Fruit fly (Drosophila melanogaster) whole organism, embryonic: ENCODE results near the gene ry.
A peak's percentile ranks its signal among the peaks of the same experiment; 100 is the strongest.

Experiments used
- ATbp ChIP-seq: fragments of 200-800 bp; sonication (Bioruptor generic); optimal IDR thresholded peaks from 2 replicates; lab custom pipeline; 2017; ENCODE audit warnings: missing biosample characterization, mild to moderate bottlenecking, missing genetic modification characterization, missing genetic modification reagents
- Adf1 ChIP-seq: fragments of 200-800 bp; sonication (Bioruptor generic); IDR thresholded peaks from 2 replicates; pipeline ENCODE4 v1.3.6; 2022; ENCODE audit warnings: missing biosample characterization, missing genetic modification characterization
- Bgb ChIP-seq: fragments of 200-800 bp; sonication (Bioruptor generic); IDR thresholded peaks from 2 replicates; pipeline ENCODE4 v1.3.6; 2022; ENCODE audit warnings: missing biosample characterization, missing genetic modification characterization; ENCODE audit not compliant: partially characterized antibody
- CG10267 ChIP-seq: fragments of 200-800 bp; sonication (Bioruptor generic); optimal IDR thresholded peaks from 2 replicates; lab custom pipeline; 2018; ENCODE audit warnings: missing biosample characterization, mild to moderate bottlenecking, missing genetic modification characterization, moderate library complexity
- CG12236 ChIP-seq: fragments of 200-800 bp; sonication (Bioruptor generic); optimal IDR thresholded peaks from 2 replicates; lab custom pipeline; 2016; ENCODE audit warnings: missing biosample characterization, missing genetic modification characterization
- CG14050 ChIP-seq: fragments of 200-800 bp; sonication (Bioruptor generic); IDR thresholded peaks from 3 replicates; pipeline ENCODE4 v1.3.6; 2022; ENCODE audit warnings: missing biosample characterization, missing genetic modification characterization
- CG15601 ChIP-seq: fragments of 200-800 bp; sonication (Bioruptor generic); optimal IDR thresholded peaks from 3 replicates; lab custom pipeline; 2019; ENCODE audit warnings: missing biosample characterization, mild to moderate bottlenecking, missing genetic modification characterization, moderate library complexity
- CG1602 ChIP-seq: fragments of 200-800 bp; sonication (Bioruptor generic); optimal IDR thresholded peaks from 3 replicates; lab custom pipeline; 2016; ENCODE audit warnings: missing biosample characterization, missing genetic modification characterization
- CG16813 ChIP-seq: fragments of 200-800 bp; sonication (Bioruptor generic); IDR thresholded peaks from 3 replicates; pipeline ENCODE4 v1.3.6; 2022; ENCODE audit warnings: missing biosample characterization, missing genetic modification characterization; ENCODE audit not compliant: partially characterized antibody
- CG30403 ChIP-seq: fragments of 200-800 bp; sonication (Bioruptor generic); optimal IDR thresholded peaks from 3 replicates; lab custom pipeline; 2016; ENCODE audit warnings: missing biosample characterization, missing genetic modification characterization
- CG3838 ChIP-seq: fragments of 200-800 bp; sonication (Bioruptor generic); optimal IDR thresholded peaks from 3 replicates; lab custom pipeline; 2016; ENCODE audit warnings: missing biosample characterization, missing genetic modification characterization
- CG4360 ChIP-seq: fragments of 200-800 bp; sonication (Bioruptor generic); IDR thresholded peaks from 2 replicates; pipeline ENCODE4 v1.3.6; 2022; ENCODE audit warnings: missing biosample characterization, missing genetic modification characterization
- CG6765 ChIP-seq: fragments of 200-800 bp; sonication (Bioruptor generic); optimal IDR thresholded peaks from 3 replicates; lab custom pipeline; 2017; ENCODE audit warnings: missing biosample characterization, mild to moderate bottlenecking, missing genetic modification characterization
- CG8359 ChIP-seq: fragments of 200-800 bp; sonication (Bioruptor generic); optimal IDR thresholded peaks from 2 replicates; lab custom pipeline; 2017; ENCODE audit warnings: missing biosample characterization, mild to moderate bottlenecking, missing genetic modification characterization, borderline replicate concordance
- CG9817 ChIP-seq: fragments of 200-800 bp; sonication (Bioruptor generic); optimal IDR thresholded peaks from 2 replicates; lab custom pipeline; 2018; ENCODE audit warnings: missing biosample characterization, mild to moderate bottlenecking, missing genetic modification characterization, moderate library complexity
- Doc2 ChIP-seq: fragments of 200-800 bp; sonication (Bioruptor generic); IDR thresholded peaks from 2 replicates; pipeline ENCODE4 v1.3.6; 2022; ENCODE audit warnings: missing biosample characterization, missing genetic modification characterization
- Dp ChIP-seq: fragments of 200-800 bp; sonication (Bioruptor generic); optimal IDR thresholded peaks from 2 replicates; lab custom pipeline; 2018; ENCODE audit warnings: missing biosample characterization, mild to moderate bottlenecking, missing genetic modification characterization, moderate library complexity
- GATAe ChIP-seq: fragments of 200-800 bp; sonication (Bioruptor generic); conservative IDR thresholded peaks from 2 replicates; pipeline ENCODE4 v1.3.6; 2022; ENCODE audit warnings: missing biosample characterization, missing genetic modification characterization
- Hey ChIP-seq: fragments of 200-800 bp; sonication (Bioruptor generic); optimal IDR thresholded peaks from 3 replicates; lab custom pipeline; 2018; ENCODE audit warnings: missing biosample characterization, mild to moderate bottlenecking, missing genetic modification characterization
- Meics ChIP-seq: fragments of 200-800 bp; sonication (Bioruptor generic); optimal IDR thresholded peaks from 2 replicates; lab custom pipeline; 2017; ENCODE audit warnings: missing biosample characterization, mild to moderate bottlenecking, missing genetic modification characterization
- Nf-YC ChIP-seq: fragments of 200-800 bp; optimal IDR thresholded peaks from 3 replicates; lab custom pipeline; 2019; ENCODE audit warnings: missing biosample characterization, mild to moderate bottlenecking, missing genetic modification characterization, moderate library complexity
- Opbp ChIP-seq: fragments of 200-800 bp; sonication (Bioruptor generic); IDR thresholded peaks from 3 replicates; pipeline ENCODE4 v1.3.6; 2022; ENCODE audit warnings: missing biosample characterization, missing genetic modification characterization; ENCODE audit not compliant: partially characterized antibody
- Vsx1 ChIP-seq: fragments of 200-800 bp; sonication (Bioruptor generic); optimal IDR thresholded peaks from 2 replicates; lab custom pipeline; 2017; ENCODE audit warnings: missing biosample characterization, mild to moderate bottlenecking, missing genetic modification characterization, missing genetic modification reagents
- ab ChIP-seq: fragments of 200-800 bp; sonication (Bioruptor generic); optimal IDR thresholded peaks from 2 replicates; lab custom pipeline; 2016; ENCODE audit warnings: missing biosample characterization, missing genetic modification characterization
- bigmax ChIP-seq: fragments of 200-800 bp; sonication (Bioruptor generic); optimal IDR thresholded peaks from 2 replicates; lab custom pipeline; 2018; ENCODE audit warnings: missing biosample characterization, mild to moderate bottlenecking, missing genetic modification characterization
- cas ChIP-seq: fragments of 200-800 bp; sonication (Bioruptor generic); IDR thresholded peaks from 2 replicates; pipeline ENCODE4 v1.3.6; 2022; ENCODE audit warnings: missing biosample characterization, missing genetic modification characterization
- da ChIP-seq: fragments of 200-800 bp; sonication (Bioruptor generic); optimal IDR thresholded peaks from 2 replicates; lab custom pipeline; 2016; ENCODE audit warnings: missing biosample characterization, missing genetic modification characterization
- danr ChIP-seq: fragments of 200-800 bp; sonication (Bioruptor generic); IDR thresholded peaks from 2 replicates; pipeline ENCODE4 v1.3.6; 2022; ENCODE audit warnings: missing biosample characterization, missing genetic modification characterization
- dpn ChIP-seq, 2 experiments: fragments of 200-800 bp; sonication (Bioruptor generic); optimal IDR thresholded peaks; 3 replicates each; lab custom pipeline; 2016; ENCODE audit warnings: missing biosample characterization in 2 of 2, missing genetic modification characterization in 2 of 2
- emc ChIP-seq: fragments of 200-800 bp; sonication (Bioruptor generic); optimal IDR thresholded peaks from 2 replicates; lab custom pipeline; 2016; ENCODE audit warnings: missing biosample characterization, missing genetic modification characterization
- grau ChIP-seq: fragments of 200-800 bp; optimal IDR thresholded peaks from 3 replicates; lab custom pipeline; 2019; ENCODE audit warnings: missing biosample characterization, mild to moderate bottlenecking, missing genetic modification characterization, moderate library complexity
- grn ChIP-seq: fragments of 200-800 bp; sonication (Bioruptor generic); optimal IDR thresholded peaks from 3 replicates; lab custom pipeline; 2017; ENCODE audit warnings: missing biosample characterization, missing genetic modification characterization
- ham ChIP-seq: fragments of 200-800 bp; sonication (Bioruptor generic); IDR thresholded peaks from 2 replicates; pipeline ENCODE4 v1.3.6; 2022; ENCODE audit warnings: missing biosample characterization, missing genetic modification characterization
- her ChIP-seq: fragments of 200-800 bp; sonication (Bioruptor generic); optimal IDR thresholded peaks from 2 replicates; lab custom pipeline; 2016; ENCODE audit warnings: missing biosample characterization, missing genetic modification characterization
- ken ChIP-seq: fragments of 200-800 bp; sonication (Bioruptor generic); IDR thresholded peaks from 3 replicates; pipeline ENCODE4 v1.3.6; 2022; ENCODE audit warnings: missing biosample characterization, missing genetic modification characterization
- klu ChIP-seq: fragments of 200-800 bp; sonication (Bioruptor generic); IDR thresholded peaks from 2 replicates; pipeline ENCODE4 v1.3.6; 2022; ENCODE audit warnings: missing biosample characterization, missing genetic modification characterization
- lola ChIP-seq, 3 experiments: fragments of >200 bp in 2 of 3; fragments of 200-800 bp in 1 of 3; sonication (Bioruptor generic) in 1 of 3; optimal IDR thresholded peaks; 2 replicates each; lab custom pipeline; 2017 to 2019; ENCODE audit warnings: missing biosample characterization in 3 of 3, missing genetic modification characterization in 3 of 3, mild to moderate bottlenecking in 1 of 3, moderate library complexity in 1 of 3
- luna ChIP-seq: fragments of 200-800 bp; sonication (Bioruptor generic); optimal IDR thresholded peaks from 2 replicates; lab custom pipeline; 2016; ENCODE audit warnings: missing biosample characterization, missing genetic modification characterization
- mam ChIP-seq: fragments of 200-800 bp; sonication (Bioruptor generic); optimal IDR thresholded peaks from 3 replicates; lab custom pipeline; 2016; ENCODE audit warnings: missing biosample characterization, missing genetic modification characterization
- otp ChIP-seq: fragments of 200-800 bp; sonication (Bioruptor generic); IDR thresholded peaks from 3 replicates; pipeline ENCODE4, ENCODE4 v1.3.6; 2022; ENCODE audit warnings: missing biosample characterization, missing genetic modification characterization
- psq ChIP-seq: fragments of 200-800 bp; sonication (Bioruptor generic); optimal IDR thresholded peaks from 2 replicates; lab custom pipeline; 2017; ENCODE audit warnings: missing biosample characterization, missing genetic modification characterization
- sc ChIP-seq, 3 experiments: fragments of >200 bp in 2 of 3; fragments of 200-800 bp in 1 of 3; sonication (Bioruptor generic) in 1 of 3; optimal IDR thresholded peaks; 2 replicates in 2 of 3; 3 replicates in 1 of 3; lab custom pipeline; 2017; ENCODE audit warnings: mild to moderate bottlenecking in 1 of 3, missing biosample characterization in 1 of 3, missing genetic modification characterization in 1 of 3, missing genetic modification reagents in 1 of 3
- sim ChIP-seq: fragments of 200-800 bp; sonication (Bioruptor generic); IDR thresholded peaks from 2 replicates; pipeline ENCODE4 v1.3.6; 2022; ENCODE audit warnings: missing biosample characterization, missing genetic modification characterization
- sna ChIP-seq: fragments of 200-800 bp; sonication (Bioruptor generic); IDR thresholded peaks from 2 replicates; pipeline ENCODE4 v1.3.6; 2022; ENCODE audit warnings: missing biosample characterization, missing genetic modification characterization; ENCODE audit not compliant: partially characterized antibody
- sob ChIP-seq: fragments of 200-800 bp; sonication (Bioruptor generic); IDR thresholded peaks from 2 replicates; pipeline ENCODE4 v1.3.6; 2022; ENCODE audit warnings: missing biosample characterization, missing genetic modification characterization
- twi ChIP-seq: fragments of 200-800 bp; optimal IDR thresholded peaks from 2 replicates; lab custom pipeline; 2019; ENCODE audit warnings: missing biosample characterization, mild to moderate bottlenecking, missing genetic modification characterization, moderate library complexity
- tx ChIP-seq: fragments of 200-800 bp; sonication (Bioruptor generic); optimal IDR thresholded peaks from 2 replicates; lab custom pipeline; 2016; ENCODE audit warnings: missing biosample characterization, missing genetic modification characterization
- vnd ChIP-seq: fragments of 200-800 bp; sonication (Bioruptor generic); IDR thresholded peaks from 3 replicates; pipeline ENCODE4 v1.3.6; 2022; ENCODE audit warnings: missing biosample characterization, missing genetic modification characterization; ENCODE audit not compliant: partially characterized antibody
- wek ChIP-seq: fragments of 200-800 bp; sonication (Bioruptor generic); optimal IDR thresholded peaks from 3 replicates; lab custom pipeline; 2018; ENCODE audit warnings: missing biosample characterization, mild to moderate bottlenecking, missing genetic modification characterization, moderate library complexity

Gene ry

DNA sequence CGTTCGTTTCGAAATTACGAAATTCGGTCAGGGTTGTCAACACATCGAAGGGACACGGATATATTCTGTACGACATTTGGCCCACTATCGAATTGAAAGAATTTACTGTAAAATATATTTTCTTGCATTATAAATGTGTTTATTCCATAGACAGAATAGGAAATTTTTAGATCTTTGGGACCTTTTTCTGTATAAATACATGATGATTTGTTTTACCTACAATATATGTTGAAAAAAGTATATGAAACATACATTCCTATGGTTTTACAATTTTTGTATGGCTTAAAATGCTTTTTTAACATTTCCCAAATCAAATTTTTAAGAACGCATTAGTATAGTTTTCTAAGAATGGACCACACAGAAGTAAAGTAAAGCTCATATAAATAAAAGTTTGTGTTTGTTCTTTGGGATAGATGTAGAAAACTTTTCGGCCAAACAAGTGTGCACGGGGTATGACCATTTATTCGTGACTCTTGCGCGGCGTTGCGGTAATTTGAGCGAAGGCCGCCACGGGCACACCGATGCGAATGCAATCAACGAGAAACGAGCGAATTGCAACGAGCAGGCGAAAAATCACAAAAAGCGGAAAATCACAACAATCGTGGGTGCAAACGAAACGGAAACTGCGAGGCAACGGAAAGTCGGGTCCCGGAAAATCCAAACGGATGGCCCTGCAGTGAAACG is 34.6 kb upstream of the ry start, which contains the start of the genes CG17327, CG44194 and CG7518 (continued):
- TF ChIP-seq grn (no peak), Meics (GFP tag; lab: Kevin White, UChicago) (no peak), Hey (no peak), psq (GFP tag; lab: Kevin White, UChicago) (no peak), lola (GFP tag; optimal IDR thresholded peaks at IDR 0.05; lab: Kevin White, UChicago) (peak in 1 of 3 experiments; percentile 52), CG30403 (peak; percentile 47), CG16813 (GFP tag; lab: Robert Waterston, UW) (peak; percentile 33; the same call in 1 of the 3 replicates), bigmax (GFP tag; lab: Kevin White, UChicago) (no peak), ATbp (GFP tag; lab: Kevin White, UChicago) (no peak), Bgb (peak; percentile 46), Adf1 (GFP tag; lab: Robert Waterston, UW) (no peak), wek (GFP tag; lab: Kevin White, UChicago) (no peak), Vsx1 (GFP tag; lab: Kevin White, UChicago) (no peak), cas (no peak), luna (GFP tag; lab: Kevin White, UChicago) (no peak), Doc2 (GFP tag; lab: Robert Waterston, UW) (no peak), otp (GFP tag; lab: Robert Waterston, UW) (no peak), dpn (GFP tag; optimal IDR thresholded peaks at IDR 0.05; lab: Kevin White, UChicago) (peak; percentile 35 to 39), tx (peak; percentile 16), CG10267 (peak; percentile 29), ab (GFP tag; lab: Kevin White, UChicago) (no peak), vnd (GFP tag; lab: Robert Waterston, UW) (no peak), CG8359 (GFP tag; lab: Kevin White, UChicago) (no peak), Nf-YC (tag; lab: Kevin White, UChicago) (no peak), CG4360 (GFP tag; lab: Robert Waterston, UW) (no peak), Opbp (GFP tag; lab: Robert Waterston, UW) (peak; percentile 47; the same call in 1 of the 3 replicates), mam (peak; percentile 27), sob (GFP tag; lab: Robert Waterston, UW) (no peak; the same call in 1 of the 2 replicates), CG3838 (GFP tag; lab: Kevin White, UChicago) (no peak), her (GFP tag; lab: Kevin White, UChicago) (no peak), ham (GFP tag; lab: Robert Waterston, UW) (no peak), sim (GFP tag; lab: Robert Waterston, UW) (no peak), grau (tag; lab: Kevin White, UChicago) (peak; percentile 35), emc (GFP tag; lab: Kevin White, UChicago) (no peak), klu (no peak), da (no peak), danr (no peak), ken (no peak), CG14050 (GFP tag; lab: Robert Waterston, UW) (no peak), GATAe (no peak), CG9817 (tag; lab: Kevin White, UChicago) (no peak), CG12236 (no peak), Dp (GFP tag; lab: Kevin White, UChicago) (peak; percentile 29), CG15601 (no peak), CG6765 (GFP tag; lab: Kevin White, UChicago) (no peak), CG1602 (GFP tag; lab: Kevin White, UChicago) (peak; percentile 11), sc (optimal IDR thresholded peaks at IDR 0.05; lab: Kevin White, UChicago) (no peak), sc (GFP tag; optimal IDR thresholded peaks at IDR 0.05; lab: Kevin White, UChicago) (no peak), sna (GFP tag; lab: Robert Waterston, UW) (no peak), twi (tag; lab: Kevin White, UChicago) (no peak)
